Worm (Caenorhabditis elegans) whole organism, L4 larva: ENCODE data around the gene F48G7.12.

Experiments
- R02D3.7 ChIP-seq: fragments of 150-350 bp; sonication (generic microtip); optimal IDR thresholded peaks from 3 replicates; lab custom pipeline; 2014; ENCODE audit warnings: missing biosample characterization, missing genetic modification characterization
- T20F7.1 ChIP-seq: fragments of 200-800 bp; sonication (Bioruptor generic); optimal IDR thresholded peaks from 2 replicates; lab custom pipeline; 2018; ENCODE audit warnings: mild to moderate bottlenecking, missing genetic modification characterization, missing compliant biosample characterization
- T26A8.4 ChIP-seq: fragments of 200-800 bp; sonication (Bioruptor generic); IDR thresholded peaks from 2 replicates; pipeline ENCODE4 v1.3.6; 2022; ENCODE audit warnings: missing genetic modification characterization, missing compliant biosample characterization
- Y105C5A.15 ChIP-seq: fragments of 200-800 bp; sonication (Bioruptor generic); IDR thresholded peaks from 2 replicates; pipeline ENCODE4 v1.3.6; 2022; ENCODE audit warnings: missing genetic modification characterization, missing compliant biosample characterization
- Y5F2A.4 ChIP-seq: fragments of 200-800 bp; sonication (Bioruptor generic); optimal IDR thresholded peaks from 2 replicates; lab custom pipeline; 2018; ENCODE audit warnings: mild to moderate bottlenecking, missing genetic modification characterization, missing compliant biosample characterization
- aha-1 ChIP-seq: fragments of 150-350 bp; peaks from one replicate; lab custom pipeline; 2014; ENCODE audit warnings: missing biosample characterization, missing genetic modification characterization
- attf-4 ChIP-seq: sonication (generic microtip); optimal IDR thresholded peaks from 3 replicates; lab custom pipeline; 2017; ENCODE audit warnings: missing biosample characterization, missing genetic modification characterization
- ceh-20 ChIP-seq: fragments of 200-800 bp; sonication (Bioruptor generic); IDR thresholded peaks from 2 replicates; pipeline ENCODE4 v1.3.6; 2022; ENCODE audit warnings: missing genetic modification reagents, missing genetic modification characterization, missing compliant biosample characterization
- ceh-32 ChIP-seq: sonication (generic microtip); optimal IDR thresholded peaks from 2 replicates; lab custom pipeline; 2016; ENCODE audit warnings: mild to moderate bottlenecking, missing genetic modification characterization, missing compliant biosample characterization; ENCODE audit not compliant: poor library complexity
- ceh-44 ChIP-seq: fragments of 200-800 bp; sonication (Bioruptor generic); IDR thresholded peaks from 2 replicates; pipeline ENCODE4 v1.3.6; 2022; ENCODE audit warnings: missing genetic modification reagents, missing genetic modification characterization, missing compliant biosample characterization
- ces-1 ChIP-seq: fragments of 150-350 bp; sonication (generic microtip); optimal IDR thresholded peaks from 4 replicates; lab custom pipeline; 2014; ENCODE audit warnings: missing biosample characterization, missing genetic modification reagents, missing genetic modification characterization
- dmd-9 ChIP-seq: fragments of 200-800 bp; sonication (Bioruptor generic); IDR thresholded peaks from 2 replicates; pipeline ENCODE4 v1.3.6; 2022; ENCODE audit warnings: missing genetic modification reagents, missing genetic modification characterization, missing compliant biosample characterization
- egl-27 ChIP-seq: sonication (generic microtip); optimal IDR thresholded peaks from 3 replicates; lab custom pipeline; 2017; ENCODE audit warnings: missing biosample characterization, missing genetic modification reagents, missing genetic modification characterization
- gei-8 ChIP-seq: fragments of 200-800 bp; sonication (Bioruptor generic); optimal IDR thresholded peaks from 2 replicates; lab custom pipeline; 2018; ENCODE audit warnings: mild to moderate bottlenecking, missing genetic modification characterization, missing compliant biosample characterization
- lim-7 ChIP-seq: fragments of 200-800 bp; sonication (Bioruptor generic); IDR thresholded peaks from 2 replicates; pipeline ENCODE4 v1.3.6; 2022; ENCODE audit warnings: missing genetic modification characterization, missing compliant biosample characterization
- lin-1 ChIP-seq: fragments of 200-800 bp; sonication (Bioruptor generic); IDR thresholded peaks from 2 replicates; pipeline ENCODE4 v1.3.6; 2022; ENCODE audit warnings: missing genetic modification reagents, missing genetic modification characterization, missing compliant biosample characterization
- lin-15B ChIP-seq: fragments of 150-350 bp; sonication (generic microtip); optimal IDR thresholded peaks from 3 replicates; lab custom pipeline; 2014; ENCODE audit warnings: missing biosample characterization, missing genetic modification characterization
- lin-29 ChIP-seq: fragments of 200-800 bp; sonication (Bioruptor generic); IDR thresholded peaks from 2 replicates; pipeline ENCODE4 v1.3.6; 2022; ENCODE audit warnings: missing genetic modification reagents, missing genetic modification characterization, missing compliant biosample characterization
- lin-39 ChIP-seq: fragments of 150-350 bp; optimal IDR thresholded peaks from 2 replicates; lab custom pipeline; 2014; ENCODE audit warnings: missing biosample characterization, missing genetic modification reagents, missing genetic modification characterization
- madf-5 ChIP-seq, 2 experiments: fragments of 200-800 bp; sonication (Bioruptor generic); IDR thresholded peaks; 2 replicates each; pipeline ENCODE4 v1.3.6; 2022; ENCODE audit warnings: missing compliant biosample characterization in 2 of 2, missing genetic modification characterization in 2 of 2
- mdl-1 ChIP-seq, 2 experiments: fragments of 150-350 bp in 1 of 2; sonication (generic microtip) in 1 of 2; optimal IDR thresholded peaks; 2 replicates each; lab custom pipeline; 2014 to 2017; ENCODE audit warnings: missing biosample characterization in 2 of 2, missing genetic modification characterization in 2 of 2
- mep-1 ChIP-seq: fragments of 150-350 bp; sonication (generic microtip); optimal IDR thresholded peaks from 3 replicates; lab custom pipeline; 2014; ENCODE audit warnings: missing biosample characterization, missing genetic modification characterization
- mes-2 ChIP-seq: sonication (generic microtip); optimal IDR thresholded peaks from 2 replicates; lab custom pipeline; 2016; ENCODE audit warnings: missing genotype, mild to moderate bottlenecking, missing genetic modification characterization, missing compliant biosample characterization; ENCODE audit not compliant: poor library complexity, severe bottlenecking
- nhr-10 ChIP-seq: fragments of 150-350 bp; optimal IDR thresholded peaks from 2 replicates; lab custom pipeline; 2014; ENCODE audit warnings: missing biosample characterization, missing genetic modification characterization
- nhr-11 ChIP-seq: fragments of 150-350 bp; optimal IDR thresholded peaks from 2 replicates; lab custom pipeline; 2014; ENCODE audit warnings: missing biosample characterization, missing genetic modification characterization
- nhr-111 ChIP-seq: fragments of 200-800 bp; sonication (Bioruptor generic); optimal IDR thresholded peaks from 2 replicates; lab custom pipeline; 2018; ENCODE audit warnings: mild to moderate bottlenecking, missing genetic modification characterization, missing compliant biosample characterization
- nhr-25 ChIP-seq: sonication (generic microtip); optimal IDR thresholded peaks from 2 replicates; lab custom pipeline; 2017; ENCODE audit warnings: missing genetic modification characterization, mild to moderate bottlenecking, missing compliant biosample characterization, antibody characterized with exemption, moderate library complexity, borderline replicate concordance; ENCODE audit not compliant: insufficient read depth
- nhr-28 ChIP-seq: fragments of 150-350 bp; optimal IDR thresholded peaks from 2 replicates; lab custom pipeline; 2014; ENCODE audit warnings: missing biosample characterization, missing genetic modification characterization
- nhr-42 ChIP-seq: fragments of 200-800 bp; sonication (Bioruptor generic); IDR thresholded peaks from 2 replicates; pipeline ENCODE4 v1.3.6; 2022; ENCODE audit warnings: missing genetic modification characterization, missing compliant biosample characterization
- nhr-48 ChIP-seq: sonication (generic microtip); optimal IDR thresholded peaks from 2 replicates; lab custom pipeline; 2016; ENCODE audit warnings: mild to moderate bottlenecking, missing genetic modification characterization, missing compliant biosample characterization
- php-3 ChIP-seq: fragments of 200-800 bp; sonication (Bioruptor generic); IDR thresholded peaks from 2 replicates; pipeline ENCODE4 v1.3.6; 2022; ENCODE audit warnings: missing genetic modification reagents, missing genetic modification characterization, missing compliant biosample characterization
- pqm-1 ChIP-seq: sonication (generic microtip); optimal IDR thresholded peaks from 2 replicates; lab custom pipeline; 2017; ENCODE audit warnings: missing biosample characterization, missing genetic modification characterization
- rbr-2 ChIP-seq: sonication (generic microtip); optimal IDR thresholded peaks from 2 replicates; lab custom pipeline; 2016; ENCODE audit warnings: missing genotype, missing genetic modification characterization, missing compliant biosample characterization
- saeg-2 ChIP-seq: fragments of 200-800 bp; sonication (Bioruptor generic); IDR thresholded peaks from 2 replicates; pipeline ENCODE4 v1.3.6; 2022; ENCODE audit warnings: missing genetic modification reagents, missing genetic modification characterization, missing compliant biosample characterization
- sdz-12 ChIP-seq: fragments of 200-800 bp; sonication (Bioruptor generic); optimal IDR thresholded peaks from 2 replicates; lab custom pipeline; 2018; ENCODE audit warnings: mild to moderate bottlenecking, missing genetic modification characterization, missing compliant biosample characterization
- set-16 ChIP-seq: fragments of 200-800 bp; sonication (Bioruptor generic); IDR thresholded peaks from 2 replicates; pipeline ENCODE4 v1.3.6; 2022; ENCODE audit warnings: missing genetic modification reagents, missing genetic modification characterization, missing compliant biosample characterization
- spr-3 ChIP-seq: fragments of 200-800 bp; sonication (Bioruptor generic); optimal IDR thresholded peaks from 2 replicates; lab custom pipeline; 2018; ENCODE audit warnings: mild to moderate bottlenecking, missing genetic modification characterization, missing compliant biosample characterization
- unc-130 ChIP-seq: sonication (generic microtip); optimal IDR thresholded peaks from 2 replicates; lab custom pipeline; 2016; ENCODE audit warnings: missing genetic modification reagents, missing genetic modification characterization, missing compliant biosample characterization
- unc-62 ChIP-seq, 3 experiments: fragments of 150-350 bp in 1 of 3; sonication (generic microtip); optimal IDR thresholded peaks in 2 of 3; peaks in 1 of 3; 1 replicate in 1 of 3; 2 replicates in 2 of 3; lab custom pipeline; 2014 to 2017; ENCODE audit warnings: missing biosample characterization in 3 of 3, missing genetic modification characterization in 3 of 3, missing genetic modification reagents in 3 of 3, missing genotype in 1 of 3
- zag-1 ChIP-seq: fragments of 150-350 bp; optimal IDR thresholded peaks from 2 replicates; lab custom pipeline; 2014; ENCODE audit warnings: missing biosample characterization, missing genetic modification characterization
- zip-2 ChIP-seq: fragments of 150-350 bp; optimal IDR thresholded peaks from 2 replicates; lab custom pipeline; 2014; ENCODE audit warnings: missing biosample characterization, missing genetic modification characterization
- ztf-11 ChIP-seq: fragments of 150-350 bp; optimal IDR thresholded peaks from 2 replicates; lab custom pipeline; 2014; ENCODE audit warnings: missing biosample characterization, missing genetic modification characterization
- ztf-7 ChIP-seq: fragments of 150-350 bp; optimal IDR thresholded peaks from 2 replicates; lab custom pipeline; 2014; ENCODE audit warnings: missing biosample characterization, missing genetic modification characterization

F48G7.12 gene

DNA sequence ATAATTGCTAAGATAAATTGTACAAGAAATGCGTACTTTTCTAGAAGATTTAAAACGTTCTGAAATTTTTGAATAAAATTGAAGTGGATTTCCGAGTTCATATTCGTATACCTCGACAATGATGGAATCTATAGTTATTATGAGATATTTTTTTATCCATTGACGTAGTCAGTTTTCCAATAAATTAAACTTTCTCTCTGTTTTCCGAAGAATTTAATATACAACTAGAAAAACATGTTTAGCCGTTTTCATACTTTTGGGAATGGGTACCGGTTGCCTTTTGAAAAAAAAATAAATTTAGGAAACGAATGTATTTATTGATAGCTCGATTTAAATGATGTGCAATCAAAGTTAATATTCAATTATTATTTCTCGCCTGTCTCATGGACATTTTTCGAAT is 37.2 kb downstream of the F48G7.12 start, which contains the start of gene srw-109:
Gene srw-109, minus strand, starts transcription at position 101 of the 400 bp plus-strand sequence.
- no peak for TF ChIP-seq mep-1
- TF ChIP-seq spr-3, result no peak
- no peak for TF ChIP-seq pqm-1
- TF ChIP-seq unc-62 (GFP tag; optimal IDR thresholded peaks at IDR 0.05 in 1 of 2; lab: Kevin White, UChicago), result no peak
- no peak for TF ChIP-seq unc-62 (tag; optimal IDR thresholded peaks at IDR 0.05; lab: Kevin White, UChicago)
- TF ChIP-seq zag-1 (tag; lab: Kevin White, UChicago), result no peak
- no peak for TF ChIP-seq nhr-111 (GFP tag; lab: Kevin White, UChicago)
- TF ChIP-seq sdz-12, result no peak
- no peak for TF ChIP-seq mdl-1 (tag; optimal IDR thresholded peaks at IDR 0.05; lab: Kevin White, UChicago)
- TF ChIP-seq lin-15B (tag; lab: Kevin White, UChicago), result no peak
- TF ChIP-seq rbr-2, result no peak
- no peak for TF ChIP-seq Y5F2A.4
- TF ChIP-seq unc-130 (GFP tag; lab: Kevin White, UChicago), result no peak
- no peak for TF ChIP-seq nhr-11 (tag; lab: Kevin White, UChicago)
- no peak for TF ChIP-seq ces-1
- TF ChIP-seq nhr-42 (GFP tag; lab: Robert Waterston, UW), result no peak

ce11 chrV:604105-604504 is 41.9 kb downstream of the F48G7.12 start, which contains the start of gene srlf-37:
Gene srlf-37, minus strand, starts transcription at chrV:604205.
- TF ChIP-seq lim-7, result no peak
- TF ChIP-seq egl-27 (tag; lab: Kevin White, UChicago), result no peak
- no peak for TF ChIP-seq unc-130 (GFP tag; lab: Kevin White, UChicago)
- no peak for TF ChIP-seq unc-62 (GFP tag; optimal IDR thresholded peaks at IDR 0.05 in 1 of 2; lab: Kevin White, UChicago)
- TF ChIP-seq unc-62 (tag; optimal IDR thresholded peaks at IDR 0.05; lab: Kevin White, UChicago), result no peak
- TF ChIP-seq gei-8, result no peak
- no peak for TF ChIP-seq lin-39 (tag; lab: Kevin White, UChicago)
- no peak for TF ChIP-seq ceh-44 (GFP tag; lab: Robert Waterston, UW)
- TF ChIP-seq dmd-9, result no peak
- no peak for TF ChIP-seq lin-1 (GFP tag; lab: Robert Waterston, UW)
- TF ChIP-seq ceh-32 (tag; lab: Kevin White, UChicago), result no peak
- no peak for TF ChIP-seq set-16
- no peak for TF ChIP-seq mes-2
- no peak for TF ChIP-seq nhr-28 (tag; lab: Kevin White, UChicago)
- no peak for TF ChIP-seq lin-29
- TF ChIP-seq spr-3, result no peak
- TF ChIP-seq nhr-25, result no peak
- TF ChIP-seq attf-4 (tag; lab: Kevin White, UChicago), result no peak
- TF ChIP-seq T20F7.1 (GFP tag; lab: Kevin White, UChicago), result no peak
- TF ChIP-seq Y105C5A.15, result no peak
- no peak for TF ChIP-seq saeg-2 (GFP tag; lab: Robert Waterston, UW)
- TF ChIP-seq, all 104 proteins: peak for 0

- TF ChIP-seq R02D3.7 (tag; lab: Kevin White, UChicago) (no peak), ztf-7 (tag; lab: Kevin White, UChicago) (no peak), aha-1 (tag; lab: Kevin White, UChicago) (peak; percentile 64), mdl-1 (tag; optimal IDR thresholded peaks at IDR 0.05; lab: Kevin White, UChicago) (no peak)
Observed at ce11 chrV:600231-600630, 45.8 kb downstream of the F48G7.12 start, which contains the start of gene nhr-251. Gene nhr-251, plus strand, starts transcription at chrV:600531.

DNA sequence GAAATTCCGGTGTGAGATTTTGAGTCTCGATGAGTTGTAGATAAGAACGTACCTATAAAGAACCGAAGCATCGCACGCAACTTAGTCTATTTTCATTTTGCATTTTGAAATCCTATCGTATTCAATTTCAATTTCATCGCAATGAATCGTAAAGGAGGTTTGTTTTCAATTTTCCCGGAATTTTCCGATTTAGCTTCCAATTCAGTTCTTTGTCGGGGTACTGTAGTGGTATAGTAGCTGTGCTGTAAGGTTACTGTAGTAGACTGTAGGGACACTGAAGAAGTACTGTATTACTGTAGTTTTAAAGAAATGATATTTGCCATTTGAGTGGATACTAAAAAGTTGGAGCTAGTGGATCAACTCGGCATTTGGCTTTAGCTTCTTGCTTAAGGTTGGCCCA is 46.2 kb downstream of the F48G7.12 start:
- peak; percentile 71 for TF ChIP-seq aha-1 (tag; lab: Kevin White, UChicago)
- no peak for TF ChIP-seq mes-2
- no peak for TF ChIP-seq nhr-11 (tag; lab: Kevin White, UChicago)
- TF ChIP-seq ztf-11 (tag; lab: Kevin White, UChicago), result no peak
- TF ChIP-seq ceh-20, result no peak
- TF ChIP-seq lin-1 (GFP tag; lab: Robert Waterston, UW), result no peak
- TF ChIP-seq madf-5 (GFP tag; IDR thresholded peaks at IDR 0.05; lab: Robert Waterston, UW), result no peak
- no peak for TF ChIP-seq attf-4 (tag; lab: Kevin White, UChicago)
- TF ChIP-seq unc-62 (GFP tag; optimal IDR thresholded peaks at IDR 0.05 in 1 of 2; lab: Kevin White, UChicago), result peak in 1 of 2 experiments; percentile 84
- no peak for TF ChIP-seq unc-62 (tag; optimal IDR thresholded peaks at IDR 0.05; lab: Kevin White, UChicago)
- no peak for TF ChIP-seq zip-2 (tag; lab: Kevin White, UChicago)
- TF ChIP-seq zag-1 (tag; lab: Kevin White, UChicago), result no peak
- TF ChIP-seq T26A8.4 (GFP tag; lab: Robert Waterston, UW), result no peak
- no peak for TF ChIP-seq nhr-10 (tag; lab: Kevin White, UChicago)
- no peak for TF ChIP-seq php-3 (GFP tag; lab: Robert Waterston, UW)
- TF ChIP-seq nhr-48 (tag; lab: Kevin White, UChicago), result no peak
